Worm (Caenorhabditis elegans) whole organism, L1 larva: ENCODE results near the gene ddx-23.
A peak's percentile ranks its signal among the peaks of the same experiment; 100 is the strongest.

Experiments
- F16B12.6 ChIP-seq: fragments of 150-350 bp; optimal IDR thresholded peaks from 2 replicates; lab custom pipeline; 2014; ENCODE audit warnings: missing biosample characterization, missing genetic modification characterization
- aha-1 ChIP-seq: fragments of 150-350 bp; optimal IDR thresholded peaks from 2 replicates; lab custom pipeline; 2014; ENCODE audit warnings: missing biosample characterization, missing genetic modification characterization
- alr-1 ChIP-seq: fragments of 200-800 bp; sonication (Bioruptor generic); optimal IDR thresholded peaks from 2 replicates; lab custom pipeline; 2018; ENCODE audit warnings: borderline replicate concordance, mild to moderate bottlenecking, missing genetic modification characterization, missing compliant biosample characterization
- aly-2 ChIP-seq: fragments of 150-350 bp; optimal IDR thresholded peaks from 2 replicates; lab custom pipeline; 2014; ENCODE audit warnings: missing biosample characterization, missing genetic modification characterization
- ceh-63 ChIP-seq: fragments of 200-800 bp; sonication (Bioruptor generic); optimal IDR thresholded peaks from 2 replicates; lab custom pipeline; 2018; ENCODE audit warnings: mild to moderate bottlenecking, missing genetic modification characterization, missing compliant biosample characterization
- dsc-1 ChIP-seq: sonication (generic microtip); optimal IDR thresholded peaks from 2 replicates; lab custom pipeline; 2016; ENCODE audit warnings: mild to moderate bottlenecking, missing genetic modification characterization, missing compliant biosample characterization
- efl-1 ChIP-seq, 4 experiments: fragments of 150-350 bp; optimal IDR thresholded peaks in 3 of 4; peaks in 1 of 4; 1 replicate in 1 of 4; 2 replicates in 3 of 4; lab custom pipeline; 2014; ENCODE audit warnings: missing biosample characterization in 2 of 4, missing genetic modification characterization in 2 of 4, missing genetic modification reagents in 2 of 4
- egl-13 ChIP-seq: sonication (generic microtip); optimal IDR thresholded peaks from 2 replicates; lab custom pipeline; 2016; ENCODE audit warnings: missing genotype, missing genetic modification reagents, missing genetic modification characterization, missing compliant biosample characterization
- egl-27 ChIP-seq, 2 experiments: fragments of 150-350 bp in 1 of 2; sonication (generic microtip); optimal IDR thresholded peaks; 3 replicates each; lab custom pipeline; 2017 to 2018; ENCODE audit warnings: missing biosample characterization in 2 of 2, missing genetic modification characterization in 2 of 2, missing genetic modification reagents in 2 of 2
- elt-2 ChIP-seq: sonication (generic microtip); optimal IDR thresholded peaks from 2 replicates; lab custom pipeline; 2016; ENCODE audit warnings: missing genetic modification characterization, mild to moderate bottlenecking, inconsistent platforms, missing compliant biosample characterization, missing genetic modification reagents
- elt-3 ChIP-seq, 6 experiments: fragments of 150-350 bp in 1 of 6; sonication (generic microtip); optimal IDR thresholded peaks; 2 replicates each; lab custom pipeline; 2017 to 2018; ENCODE audit warnings: missing biosample characterization in 6 of 6, missing genetic modification characterization in 6 of 6, inconsistent platforms in 1 of 6
- fkh-8 ChIP-seq: sonication (generic microtip); optimal IDR thresholded peaks from 2 replicates; lab custom pipeline; 2016; ENCODE audit warnings: mild to moderate bottlenecking, missing genetic modification characterization, missing compliant biosample characterization
- fos-1 ChIP-seq: fragments of 150-350 bp; optimal IDR thresholded peaks from 2 replicates; lab custom pipeline; 2014; ENCODE audit warnings: missing biosample characterization, missing genetic modification characterization
- grh-1 ChIP-seq: fragments of 200-800 bp; sonication (Bioruptor generic); IDR thresholded peaks from 2 replicates; pipeline ENCODE4 v1.3.6; 2022; ENCODE audit warnings: missing genetic modification reagents, missing genetic modification characterization, missing compliant biosample characterization
- hlh-17 ChIP-seq: fragments of 200-800 bp; sonication (Bioruptor generic); optimal IDR thresholded peaks from 2 replicates; lab custom pipeline; 2018; ENCODE audit warnings: missing genetic modification characterization, mild to moderate bottlenecking, missing compliant biosample characterization, moderate library complexity, borderline replicate concordance
- hlh-4 ChIP-seq: sonication (generic microtip); optimal IDR thresholded peaks from 2 replicates; lab custom pipeline; 2016; ENCODE audit warnings: mild to moderate bottlenecking, missing genetic modification characterization, missing compliant biosample characterization
- isw-1 ChIP-seq: fragments of 200-800 bp; sonication (Bioruptor generic); IDR thresholded peaks from 2 replicates; pipeline ENCODE4 v1.3.6; 2022; ENCODE audit warnings: missing genetic modification characterization, missing compliant biosample characterization
- lin-13 ChIP-seq: fragments of 150-350 bp; optimal IDR thresholded peaks from 2 replicates; lab custom pipeline; 2014; ENCODE audit warnings: missing biosample characterization, missing genetic modification reagents, missing genetic modification characterization
- lin-14 ChIP-seq: fragments of 200-800 bp; sonication (Bioruptor generic); optimal IDR thresholded peaks from 2 replicates; lab custom pipeline; 2018; ENCODE audit warnings: mild to moderate bottlenecking, missing genetic modification characterization, moderate library complexity, missing compliant biosample characterization
- lin-35 ChIP-seq, 2 experiments: fragments of 150-350 bp; optimal IDR thresholded peaks; 2 replicates each; lab custom pipeline; 2014; ENCODE audit warnings: missing biosample characterization in 2 of 2, missing genetic modification characterization in 2 of 2, missing genetic modification reagents in 2 of 2
- lir-3 ChIP-seq: sonication (generic microtip); optimal IDR thresholded peaks from 2 replicates; lab custom pipeline; 2016; ENCODE audit warnings: mild to moderate bottlenecking, missing genetic modification characterization, moderate library complexity, missing compliant biosample characterization; ENCODE audit not compliant: poor library complexity
- mab-9 ChIP-seq: fragments of 200-800 bp; sonication (Bioruptor generic); IDR thresholded peaks from 2 replicates; pipeline ENCODE4 v1.3.6; 2022; ENCODE audit warnings: missing genetic modification reagents, missing genetic modification characterization, missing compliant biosample characterization
- mdl-1 ChIP-seq, 2 experiments: fragments of 150-350 bp; optimal IDR thresholded peaks; 2 replicates each; lab custom pipeline; 2014 to 2017; ENCODE audit warnings: missing biosample characterization in 2 of 2, missing genetic modification characterization in 2 of 2, inconsistent platforms in 1 of 2
- nhr-11 ChIP-seq: fragments of 150-350 bp; optimal IDR thresholded peaks from 2 replicates; lab custom pipeline; 2014; ENCODE audit warnings: missing biosample characterization, missing genetic modification characterization
- nhr-12 ChIP-seq: sonication (generic microtip); optimal IDR thresholded peaks from 2 replicates; lab custom pipeline; 2017; ENCODE audit warnings: missing biosample characterization, missing genetic modification characterization
- nhr-19 ChIP-seq: fragments of 200-800 bp; sonication (Bioruptor generic); conservative IDR thresholded peaks from 2 replicates; pipeline ENCODE4 v1.3.6; 2022; ENCODE audit warnings: missing genetic modification characterization, missing compliant biosample characterization
- nhr-20 ChIP-seq: sonication (generic microtip); optimal IDR thresholded peaks from 2 replicates; lab custom pipeline; 2016; ENCODE audit warnings: mild to moderate bottlenecking, missing genetic modification characterization, missing compliant biosample characterization
- nhr-237 ChIP-seq: fragments of 150-350 bp; optimal IDR thresholded peaks from 2 replicates; lab custom pipeline; 2014; ENCODE audit warnings: missing biosample characterization, missing genetic modification characterization
- nhr-76 ChIP-seq: sonication (generic microtip); optimal IDR thresholded peaks from 2 replicates; lab custom pipeline; 2017; ENCODE audit warnings: missing biosample characterization, missing genetic modification characterization
- nhr-77 ChIP-seq: fragments of 150-350 bp; optimal IDR thresholded peaks from 2 replicates; lab custom pipeline; 2014; ENCODE audit warnings: missing biosample characterization, missing genetic modification characterization
- nhr-85 ChIP-seq: sonication (generic microtip); peaks from one replicate; lab custom pipeline; 2016; ENCODE audit warnings: missing genetic modification characterization, inconsistent platforms, missing compliant biosample characterization
- nhr-90 ChIP-seq: sonication (generic microtip); optimal IDR thresholded peaks from 2 replicates; lab custom pipeline; 2016; ENCODE audit warnings: mild to moderate bottlenecking, missing genetic modification characterization, missing compliant biosample characterization; ENCODE audit not compliant: poor library complexity
- pag-3 ChIP-seq: sonication (generic microtip); optimal IDR thresholded peaks from 2 replicates; lab custom pipeline; 2017; ENCODE audit warnings: missing genetic modification characterization, mild to moderate bottlenecking, missing compliant biosample characterization, antibody characterized with exemption, borderline replicate concordance; ENCODE audit not compliant: insufficient read depth
- pax-3 ChIP-seq: fragments of 200-800 bp; sonication (Bioruptor generic); optimal IDR thresholded peaks from 2 replicates; lab custom pipeline; 2018; ENCODE audit warnings: mild to moderate bottlenecking, missing genetic modification characterization, moderate library complexity, missing compliant biosample characterization
- pqm-1 ChIP-seq: sonication (generic microtip); optimal IDR thresholded peaks from 3 replicates; lab custom pipeline; 2017; ENCODE audit warnings: missing biosample characterization, missing genetic modification characterization
- rnt-1 ChIP-seq: sonication (generic microtip); optimal IDR thresholded peaks from 2 replicates; lab custom pipeline; 2016; ENCODE audit warnings: mild to moderate bottlenecking, missing genetic modification characterization, moderate library complexity, missing compliant biosample characterization
- skn-1 ChIP-seq: fragments of 150-350 bp; optimal IDR thresholded peaks from 2 replicates; lab custom pipeline; 2014; ENCODE audit warnings: missing biosample characterization, missing genetic modification characterization
- sox-4 ChIP-seq: sonication (generic microtip); optimal IDR thresholded peaks from 2 replicates; lab custom pipeline; 2016; ENCODE audit warnings: missing genetic modification characterization, missing compliant biosample characterization
- sptf-1 ChIP-seq: fragments of 150-350 bp; optimal IDR thresholded peaks from 2 replicates; lab custom pipeline; 2014; ENCODE audit warnings: missing biosample characterization, missing genetic modification characterization
- unc-30 ChIP-seq: sonication (generic microtip); optimal IDR thresholded peaks from 2 replicates; lab custom pipeline; 2017; ENCODE audit warnings: missing biosample characterization, missing genetic modification characterization
- unc-62 ChIP-seq: fragments of 150-350 bp; optimal IDR thresholded peaks from 2 replicates; lab custom pipeline; 2014; ENCODE audit warnings: missing biosample characterization, missing genetic modification reagents, missing genetic modification characterization
- vab-15 ChIP-seq: sonication (generic microtip); optimal IDR thresholded peaks from 2 replicates; lab custom pipeline; 2017; ENCODE audit warnings: missing genotype, mild to moderate bottlenecking, missing genetic modification characterization, missing compliant biosample characterization
- ztf-11 ChIP-seq, 2 experiments: sonication (generic microtip); optimal IDR thresholded peaks; 2 replicates each; lab custom pipeline; 2016 to 2017; ENCODE audit warnings: missing genetic modification characterization in 2 of 2, missing biosample characterization in 1 of 2, missing compliant biosample characterization in 1 of 2
- ztf-4 ChIP-seq: fragments of 150-350 bp; optimal IDR thresholded peaks from 2 replicates; lab custom pipeline; 2014; ENCODE audit warnings: missing biosample characterization, missing genetic modification characterization

Gene ddx-23

ce11 chrIII:5875705-5876104 lies 22.6 kb upstream of the ddx-23 start:
- TF ChIP-seq aha-1 (tag; lab: Kevin White, UChicago) (no peak), egl-27 (tag; optimal IDR thresholded peaks at IDR 0.05; lab: Kevin White, UChicago) (no peak), nhr-20 (no peak), nhr-11 (no peak), sox-4 (tag; lab: Kevin White, UChicago) (no peak), efl-1 (optimal IDR thresholded peaks at IDR 0.05; lab: Kevin White, UChicago) (no peak), efl-1 (GFP tag; optimal IDR thresholded peaks at IDR 0.05 in 1 of 2; lab: Kevin White, UChicago) (peak in 1 of 2 experiments; percentile 32), elt-2 (tag; lab: Kevin White, UChicago) (peak; percentile 42), unc-30 (tag; lab: Kevin White, UChicago) (no peak), unc-62 (no peak), skn-1 (no peak), ceh-63 (GFP tag; lab: Kevin White, UChicago) (no peak), alr-1 (no peak)

- TF ChIP-seq nhr-12 (tag; lab: Kevin White, UChicago) (no peak), nhr-85 (tag; lab: Kevin White, UChicago) (peak; percentile 36)
These were observed 22.3 kb upstream of the ddx-23 start for ce11 chrIII:5875418-5875702.

ce11 chrIII:5874664-5875417 lies 21.8 kb upstream of the ddx-23 start:
- TF ChIP-seq lin-14 (no peak), alr-1 (no peak), ztf-4 (tag; lab: Kevin White, UChicago) (no peak), dsc-1 (peak; percentile 19), efl-1 (optimal IDR thresholded peaks at IDR 0.05; lab: Kevin White, UChicago) (no peak), efl-1 (GFP tag; optimal IDR thresholded peaks at IDR 0.05 in 1 of 2; lab: Kevin White, UChicago) (peak in 1 of 2 experiments; percentile 77)

- TF ChIP-seq lir-3 (tag; lab: Kevin White, UChicago), result no peak
- TF ChIP-seq mab-9, result no peak
- TF ChIP-seq unc-30 (tag; lab: Kevin White, UChicago), result no peak
- TF ChIP-seq efl-1 (optimal IDR thresholded peaks at IDR 0.05; lab: Kevin White, UChicago), result peak in 1 of 2 experiments; percentile 14
- TF ChIP-seq efl-1 (GFP tag; optimal IDR thresholded peaks at IDR 0.05 in 1 of 2; lab: Kevin White, UChicago), result peak in 1 of 2 experiments; percentile 60
- no peak for TF ChIP-seq pax-3
- TF ChIP-seq skn-1, result no peak
- TF ChIP-seq elt-3 (tag; optimal IDR thresholded peaks at IDR 0.05; lab: Kevin White, UChicago), result peak in 4 of 6 experiments; percentile 7 to 51 (median 35)
- TF ChIP-seq nhr-77 (tag; lab: Kevin White, UChicago), result no peak
- TF ChIP-seq nhr-90 (tag; lab: Kevin White, UChicago), result peak; percentile 85
- TF ChIP-seq nhr-76 (tag; lab: Kevin White, UChicago), result no peak
- TF ChIP-seq sox-4 (tag; lab: Kevin White, UChicago), result no peak
- no peak for TF ChIP-seq ztf-11 (tag; optimal IDR thresholded peaks at IDR 0.05; lab: Kevin White, UChicago)
- TF ChIP-seq lin-35 (GFP tag; optimal IDR thresholded peaks at IDR 0.05; lab: Kevin White, UChicago), result peak in 1 of 2 experiments; percentile 72
- no peak for TF ChIP-seq nhr-11
- no peak for TF ChIP-seq nhr-237 (tag; lab: Kevin White, UChicago)
- TF ChIP-seq aly-2 (tag; lab: Kevin White, UChicago), result peak; percentile 65
- TF ChIP-seq grh-1 (GFP tag; lab: Robert Waterston, UW), result peak; percentile 22; the same call in 1 of the 2 replicates
- no peak for TF ChIP-seq egl-27 (tag; optimal IDR thresholded peaks at IDR 0.05; lab: Kevin White, UChicago)
- no peak for TF ChIP-seq hlh-4
- TF ChIP-seq mdl-1 (tag; optimal IDR thresholded peaks at IDR 0.05; lab: Kevin White, UChicago), result no peak
- TF ChIP-seq fkh-8, result no peak
- no peak for TF ChIP-seq rnt-1
- peak; percentile 58 for TF ChIP-seq nhr-19 (GFP tag; lab: Robert Waterston, UW)
- peak; percentile 23 for TF ChIP-seq lin-14
- no peak for TF ChIP-seq vab-15
- peak; percentile 46 for TF ChIP-seq lin-13 (GFP tag; lab: Kevin White, UChicago)
- no peak for TF ChIP-seq fos-1
- no peak for TF ChIP-seq isw-1 (GFP tag; lab: Robert Waterston, UW)
- no peak for TF ChIP-seq F16B12.6 (tag; lab: Kevin White, UChicago)
- TF ChIP-seq sptf-1 (tag; lab: Kevin White, UChicago), result no peak
- no peak for TF ChIP-seq pqm-1
- no peak for TF ChIP-seq egl-13 (tag; lab: Kevin White, UChicago)
- no peak for TF ChIP-seq hlh-17 (GFP tag; lab: Kevin White, UChicago)
- TF ChIP-seq pag-3 (tag; lab: Kevin White, UChicago), result no peak
These were observed 21.2 kb upstream of the ddx-23 start for ce11 chrIII:5874263-5874662.
